Worm (Caenorhabditis elegans) whole organism, L4 larva: ENCODE data around the gene gst-17.

Experiments used
- D1046.2 ChIP-seq: fragments of 200-800 bp; sonication (Bioruptor generic); IDR thresholded peaks from 2 replicates; pipeline ENCODE4 v1.3.6; 2022; ENCODE audit warnings: missing genetic modification characterization, missing compliant biosample characterization
- F26F4.8 ChIP-seq: fragments of 200-800 bp; sonication (Bioruptor generic); conservative IDR thresholded peaks from 2 replicates; pipeline ENCODE4 v1.3.6; 2022; ENCODE audit warnings: missing genetic modification characterization, missing compliant biosample characterization
- F37D6.2 ChIP-seq: sonication (generic microtip); optimal IDR thresholded peaks from 2 replicates; lab custom pipeline; 2016; ENCODE audit warnings: mild to moderate bottlenecking, missing genetic modification characterization, missing compliant biosample characterization
- F44E2.7 ChIP-seq: fragments of 200-800 bp; sonication (Bioruptor generic); IDR thresholded peaks from 2 replicates; pipeline ENCODE4 v2.1.2; 2022; ENCODE audit warnings: missing genetic modification characterization, missing compliant biosample characterization
- aha-1 ChIP-seq: fragments of 150-350 bp; peaks from one replicate; lab custom pipeline; 2014; ENCODE audit warnings: missing biosample characterization, missing genetic modification characterization
- ceh-20 ChIP-seq: fragments of 200-800 bp; sonication (Bioruptor generic); IDR thresholded peaks from 2 replicates; pipeline ENCODE4 v1.3.6; 2022; ENCODE audit warnings: missing genetic modification reagents, missing genetic modification characterization, missing compliant biosample characterization
- ceh-82 ChIP-seq: sonication (generic microtip); optimal IDR thresholded peaks from 2 replicates; lab custom pipeline; 2017; ENCODE audit warnings: missing biosample characterization, missing genetic modification characterization
- ces-1 ChIP-seq: fragments of 150-350 bp; sonication (generic microtip); optimal IDR thresholded peaks from 4 replicates; lab custom pipeline; 2014; ENCODE audit warnings: missing biosample characterization, missing genetic modification reagents, missing genetic modification characterization
- daf-16 ChIP-seq, 3 experiments: sonication (generic microtip); optimal IDR thresholded peaks; 2 replicates each; lab custom pipeline; 2016 to 2017; ENCODE audit warnings: missing genetic modification characterization in 3 of 3, missing genetic modification reagents in 3 of 3, mild to moderate bottlenecking in 2 of 3, missing compliant biosample characterization in 2 of 3, missing biosample characterization in 1 of 3, moderate library complexity in 1 of 3
- daf-19 ChIP-seq: fragments of 200-800 bp; sonication (Bioruptor generic); conservative IDR thresholded peaks from 2 replicates; pipeline ENCODE4 v1.3.6; 2022; ENCODE audit warnings: missing genetic modification characterization, missing compliant biosample characterization
- dmd-6 ChIP-seq: fragments of 200-800 bp; sonication (Bioruptor generic); IDR thresholded peaks from 2 replicates; pipeline ENCODE4 v1.3.6; 2022; ENCODE audit warnings: missing genetic modification reagents, missing genetic modification characterization, missing compliant biosample characterization
- dmd-9 ChIP-seq: fragments of 200-800 bp; sonication (Bioruptor generic); IDR thresholded peaks from 2 replicates; pipeline ENCODE4 v1.3.6; 2022; ENCODE audit warnings: missing genetic modification reagents, missing genetic modification characterization, missing compliant biosample characterization
- duxl-1 ChIP-seq: sonication (generic microtip); optimal IDR thresholded peaks from 2 replicates; lab custom pipeline; 2016; ENCODE audit warnings: mild to moderate bottlenecking, missing genetic modification characterization, moderate library complexity, missing compliant biosample characterization; ENCODE audit not compliant: poor library complexity
- dve-1 ChIP-seq: sonication (generic microtip); optimal IDR thresholded peaks from 2 replicates; lab custom pipeline; 2017; ENCODE audit warnings: antibody characterized with exemption, mild to moderate bottlenecking, missing genetic modification characterization, missing compliant biosample characterization; ENCODE audit not compliant: insufficient read depth
- fkh-10 ChIP-seq: fragments of 150-350 bp; optimal IDR thresholded peaks from 2 replicates; lab custom pipeline; 2014; ENCODE audit warnings: missing biosample characterization, missing genetic modification reagents, missing genetic modification characterization
- gei-8 ChIP-seq: fragments of 200-800 bp; sonication (Bioruptor generic); optimal IDR thresholded peaks from 2 replicates; lab custom pipeline; 2018; ENCODE audit warnings: mild to moderate bottlenecking, missing genetic modification characterization, missing compliant biosample characterization
- hif-1 ChIP-seq, 2 experiments: sonication (generic microtip); optimal IDR thresholded peaks; 2 replicates each; lab custom pipeline; 2016 to 2017; ENCODE audit warnings: missing compliant biosample characterization in 2 of 2, missing genetic modification characterization in 2 of 2, missing genetic modification reagents in 2 of 2, missing genotype in 2 of 2, mild to moderate bottlenecking in 1 of 2
- hlh-11 ChIP-seq: fragments of 200-800 bp; sonication (Bioruptor generic); optimal IDR thresholded peaks from 2 replicates; lab custom pipeline; 2018; ENCODE audit warnings: mild to moderate bottlenecking, missing genetic modification characterization, missing compliant biosample characterization
- hlh-30 ChIP-seq: sonication (generic microtip); optimal IDR thresholded peaks from 2 replicates; lab custom pipeline; 2017; ENCODE audit warnings: antibody characterized with exemption, mild to moderate bottlenecking, missing genetic modification characterization, missing compliant biosample characterization; ENCODE audit not compliant: insufficient read depth
- hmg-1.1 ChIP-seq: fragments of 200-800 bp; sonication (Bioruptor generic); IDR thresholded peaks from 2 replicates; pipeline ENCODE4 v1.3.6; 2022; ENCODE audit warnings: missing genetic modification reagents, missing genetic modification characterization, missing compliant biosample characterization
- lin-15B ChIP-seq: fragments of 150-350 bp; sonication (generic microtip); optimal IDR thresholded peaks from 3 replicates; lab custom pipeline; 2014; ENCODE audit warnings: missing biosample characterization, missing genetic modification characterization
- lin-29 ChIP-seq: fragments of 200-800 bp; sonication (Bioruptor generic); IDR thresholded peaks from 2 replicates; pipeline ENCODE4 v1.3.6; 2022; ENCODE audit warnings: missing genetic modification reagents, missing genetic modification characterization, missing compliant biosample characterization
- lir-3 ChIP-seq: sonication (generic microtip); optimal IDR thresholded peaks from 2 replicates; lab custom pipeline; 2016; ENCODE audit warnings: mild to moderate bottlenecking, missing genetic modification characterization, missing compliant biosample characterization
- lsy-2 ChIP-seq, 2 experiments: fragments of 150-350 bp in 1 of 2; sonication (generic microtip) in 1 of 2; optimal IDR thresholded peaks; 2 replicates each; lab custom pipeline; 2014 to 2017; ENCODE audit warnings: missing biosample characterization in 2 of 2, missing genetic modification characterization in 2 of 2
- madf-5 ChIP-seq, 2 experiments: fragments of 200-800 bp; sonication (Bioruptor generic); IDR thresholded peaks; 2 replicates each; pipeline ENCODE4 v1.3.6; 2022; ENCODE audit warnings: missing compliant biosample characterization in 2 of 2, missing genetic modification characterization in 2 of 2
- madf-9 ChIP-seq: fragments of 200-800 bp; sonication (Bioruptor generic); conservative IDR thresholded peaks from 2 replicates; pipeline ENCODE4 v1.3.6; 2022; ENCODE audit warnings: missing genetic modification reagents, missing genetic modification characterization, missing compliant biosample characterization
- mdl-1 ChIP-seq, 2 experiments: fragments of 150-350 bp in 1 of 2; sonication (generic microtip) in 1 of 2; optimal IDR thresholded peaks; 2 replicates each; lab custom pipeline; 2014 to 2017; ENCODE audit warnings: missing biosample characterization in 2 of 2, missing genetic modification characterization in 2 of 2
- mep-1 ChIP-seq: fragments of 150-350 bp; sonication (generic microtip); optimal IDR thresholded peaks from 3 replicates; lab custom pipeline; 2014; ENCODE audit warnings: missing biosample characterization, missing genetic modification characterization
- mes-2 ChIP-seq: sonication (generic microtip); optimal IDR thresholded peaks from 2 replicates; lab custom pipeline; 2016; ENCODE audit warnings: missing genotype, mild to moderate bottlenecking, missing genetic modification characterization, missing compliant biosample characterization; ENCODE audit not compliant: poor library complexity, severe bottlenecking
- nhr-102 ChIP-seq: sonication (generic microtip); optimal IDR thresholded peaks from 2 replicates; lab custom pipeline; 2016; ENCODE audit warnings: mild to moderate bottlenecking, missing genetic modification characterization, moderate library complexity, missing compliant biosample characterization
- nhr-28 ChIP-seq: fragments of 150-350 bp; optimal IDR thresholded peaks from 2 replicates; lab custom pipeline; 2014; ENCODE audit warnings: missing biosample characterization, missing genetic modification characterization
- nhr-42 ChIP-seq: fragments of 200-800 bp; sonication (Bioruptor generic); IDR thresholded peaks from 2 replicates; pipeline ENCODE4 v1.3.6; 2022; ENCODE audit warnings: missing genetic modification characterization, missing compliant biosample characterization
- nhr-48 ChIP-seq: sonication (generic microtip); optimal IDR thresholded peaks from 2 replicates; lab custom pipeline; 2016; ENCODE audit warnings: mild to moderate bottlenecking, missing genetic modification characterization, missing compliant biosample characterization
- nhr-6 ChIP-seq: fragments of 150-350 bp; optimal IDR thresholded peaks from 2 replicates; lab custom pipeline; 2014; ENCODE audit warnings: missing biosample characterization, missing genetic modification characterization
- nhr-77 ChIP-seq: fragments of 150-350 bp; optimal IDR thresholded peaks from 2 replicates; lab custom pipeline; 2014; ENCODE audit warnings: missing biosample characterization, missing genetic modification characterization
- pqm-1 ChIP-seq: sonication (generic microtip); optimal IDR thresholded peaks from 2 replicates; lab custom pipeline; 2017; ENCODE audit warnings: missing biosample characterization, missing genetic modification characterization
- rbr-2 ChIP-seq: sonication (generic microtip); optimal IDR thresholded peaks from 2 replicates; lab custom pipeline; 2016; ENCODE audit warnings: missing genotype, missing genetic modification characterization, missing compliant biosample characterization
- set-16 ChIP-seq: fragments of 200-800 bp; sonication (Bioruptor generic); IDR thresholded peaks from 2 replicates; pipeline ENCODE4 v1.3.6; 2022; ENCODE audit warnings: missing genetic modification reagents, missing genetic modification characterization, missing compliant biosample characterization
- spr-3 ChIP-seq: fragments of 200-800 bp; sonication (Bioruptor generic); optimal IDR thresholded peaks from 2 replicates; lab custom pipeline; 2018; ENCODE audit warnings: mild to moderate bottlenecking, missing genetic modification characterization, missing compliant biosample characterization
- tra-1 ChIP-seq: fragments of 200-800 bp; sonication (Bioruptor generic); IDR thresholded peaks from 2 replicates; pipeline ENCODE4 v1.3.6; 2022; ENCODE audit warnings: missing genetic modification reagents, missing genetic modification characterization, missing compliant biosample characterization
- unc-130 ChIP-seq: sonication (generic microtip); optimal IDR thresholded peaks from 2 replicates; lab custom pipeline; 2016; ENCODE audit warnings: missing genetic modification reagents, missing genetic modification characterization, missing compliant biosample characterization
- vab-7 ChIP-seq: fragments of 200-800 bp; sonication (Bioruptor generic); IDR thresholded peaks from 2 replicates; pipeline ENCODE4 v1.3.6; 2022; ENCODE audit warnings: missing genetic modification reagents, missing genetic modification characterization, missing compliant biosample characterization
- zip-11 ChIP-seq: fragments of 200-800 bp; sonication (Bioruptor generic); IDR thresholded peaks from 2 replicates; pipeline ENCODE4 v1.3.6; 2022; ENCODE audit warnings: missing genetic modification characterization, missing compliant biosample characterization
- zip-2 ChIP-seq: fragments of 150-350 bp; optimal IDR thresholded peaks from 2 replicates; lab custom pipeline; 2014; ENCODE audit warnings: missing biosample characterization, missing genetic modification characterization

Gene gst-17

ce11 chrII:13640210-13640609 is 9.6 kb upstream of the gst-17 start:
- no peak for TF ChIP-seq nhr-102
- no peak for TF ChIP-seq zip-11
- TF ChIP-seq hmg-1.1, result no peak
- TF ChIP-seq tra-1 (GFP tag; lab: Robert Waterston, UW), result 0 out of 2 replicates have a peak, but pooled peaks have one; percentile 17
- TF ChIP-seq lsy-2 (tag; optimal IDR thresholded peaks at IDR 0.05; lab: Kevin White, UChicago), result peak in 1 of 2 experiments; percentile 58
- no peak for TF ChIP-seq vab-7 (GFP tag; lab: Robert Waterston, UW)
- TF ChIP-seq unc-130, result no peak
- no peak for TF ChIP-seq gei-8 (GFP tag; lab: Kevin White, UChicago)
- TF ChIP-seq F26F4.8 (GFP tag; lab: Robert Waterston, UW), result no peak
- no peak for TF ChIP-seq lin-15B (tag; lab: Kevin White, UChicago)
- TF ChIP-seq hlh-11 (tag; lab: Kevin White, UChicago), result peak; percentile 58
- no peak for TF ChIP-seq lir-3
- no peak for TF ChIP-seq madf-5 (GFP tag; IDR thresholded peaks at IDR 0.05; lab: Robert Waterston, UW)
- TF ChIP-seq nhr-6 (tag; lab: Kevin White, UChicago), result peak; percentile 11
- TF ChIP-seq spr-3, result no peak
- no peak for TF ChIP-seq daf-16 (GFP tag; optimal IDR thresholded peaks at IDR 0.05; lab: Kevin White, UChicago)
- TF ChIP-seq daf-16 (tag; optimal IDR thresholded peaks at IDR 0.05; lab: Kevin White, UChicago), result peak; percentile 26
- no peak for TF ChIP-seq F37D6.2
- no peak for TF ChIP-seq dmd-9 (GFP tag; lab: Robert Waterston, UW)
- TF ChIP-seq daf-19 (GFP tag; lab: Robert Waterston, UW), result no peak
- no peak for TF ChIP-seq ceh-20 (GFP tag; lab: Robert Waterston, UW)
- TF ChIP-seq zip-2 (tag; lab: Kevin White, UChicago), result no peak
- TF ChIP-seq duxl-1 (tag; lab: Kevin White, UChicago), result no peak
- TF ChIP-seq mep-1 (tag; lab: Kevin White, UChicago), result peak; percentile 18
- peak; percentile 60 for TF ChIP-seq nhr-77 (tag; lab: Kevin White, UChicago)
- peak in 1 of 2 experiments; percentile 80 for TF ChIP-seq mdl-1 (tag; optimal IDR thresholded peaks at IDR 0.05; lab: Kevin White, UChicago)
- no peak for TF ChIP-seq D1046.2 (GFP tag; lab: Robert Waterston, UW)
- TF ChIP-seq fkh-10 (GFP tag; lab: Kevin White, UChicago), result no peak
- TF ChIP-seq lin-29, result no peak
- TF ChIP-seq madf-9 (GFP tag; lab: Robert Waterston, UW), result no peak
- no peak for TF ChIP-seq nhr-42 (GFP tag; lab: Robert Waterston, UW)
- peak; percentile 53 for TF ChIP-seq nhr-28
- TF ChIP-seq dve-1, result peak; percentile 35
- no peak for TF ChIP-seq ces-1 (GFP tag; lab: Kevin White, UChicago)
- peak; percentile 90 for TF ChIP-seq nhr-48 (tag; lab: Kevin White, UChicago)
- TF ChIP-seq set-16, result no peak
- TF ChIP-seq hif-1 (tag; optimal IDR thresholded peaks at IDR 0.05; lab: Kevin White, UChicago), result peak in 1 of 2 experiments; percentile 48
- no peak for TF ChIP-seq F44E2.7 (GFP tag; lab: Robert Waterston, UW)
- TF ChIP-seq rbr-2 (tag; lab: Kevin White, UChicago), result no peak
- peak; percentile 41 for TF ChIP-seq dmd-6 (GFP tag; lab: Robert Waterston, UW)
- peak; percentile 53 for TF ChIP-seq aha-1
- TF ChIP-seq ceh-82 (tag; lab: Kevin White, UChicago), result no peak
- peak; percentile 36 for TF ChIP-seq mes-2 (tag; lab: Kevin White, UChicago)
- peak; percentile 79 for TF ChIP-seq hlh-30 (tag; lab: Kevin White, UChicago)
- no peak for TF ChIP-seq pqm-1 (tag; lab: Kevin White, UChicago)
